Worm (Caenorhabditis elegans) whole organism, L1 larva: ENCODE measurements around the gene klp-12.

ENCODE experiments used
- C04F5.9 ChIP-seq: sonication (generic microtip); optimal IDR thresholded peaks from 2 replicates; lab custom pipeline; 2016; ENCODE audit warnings: missing genetic modification characterization, missing compliant biosample characterization
- C16A3.4 ChIP-seq: fragments of 150-350 bp; optimal IDR thresholded peaks from 2 replicates; lab custom pipeline; 2014; ENCODE audit warnings: missing biosample characterization, missing genetic modification characterization
- aha-1 ChIP-seq: fragments of 150-350 bp; optimal IDR thresholded peaks from 2 replicates; lab custom pipeline; 2014; ENCODE audit warnings: missing biosample characterization, missing genetic modification characterization
- ceh-63 ChIP-seq: fragments of 200-800 bp; sonication (Bioruptor generic); optimal IDR thresholded peaks from 2 replicates; lab custom pipeline; 2018; ENCODE audit warnings: mild to moderate bottlenecking, missing genetic modification characterization, missing compliant biosample characterization
- ceh-8 ChIP-seq: fragments of 200-800 bp; sonication (Bioruptor generic); optimal IDR thresholded peaks from 2 replicates; lab custom pipeline; 2018; ENCODE audit warnings: mild to moderate bottlenecking, missing genetic modification characterization, moderate library complexity, missing compliant biosample characterization
- ceh-82 ChIP-seq, 3 experiments: fragments of 150-350 bp in 1 of 3; sonication (generic microtip) in 2 of 3; optimal IDR thresholded peaks; 2 replicates each; lab custom pipeline; 2014 to 2017; ENCODE audit warnings: missing biosample characterization in 3 of 3, missing genetic modification characterization in 3 of 3
- ceh-88 ChIP-seq: fragments of 200-800 bp; sonication (Bioruptor generic); IDR thresholded peaks from 2 replicates; pipeline ENCODE4 v1.3.6; 2022; ENCODE audit warnings: missing genetic modification characterization, missing compliant biosample characterization
- ceh-90 ChIP-seq: sonication (generic microtip); optimal IDR thresholded peaks from 2 replicates; lab custom pipeline; 2016; ENCODE audit warnings: missing genetic modification characterization, missing compliant biosample characterization
- efl-3 ChIP-seq: fragments of 200-800 bp; sonication (Bioruptor generic); optimal IDR thresholded peaks from 2 replicates; lab custom pipeline; 2018; ENCODE audit warnings: mild to moderate bottlenecking, missing genetic modification characterization, missing compliant biosample characterization
- elt-2 ChIP-seq: sonication (generic microtip); optimal IDR thresholded peaks from 2 replicates; lab custom pipeline; 2016; ENCODE audit warnings: missing genetic modification characterization, mild to moderate bottlenecking, inconsistent platforms, missing compliant biosample characterization, missing genetic modification reagents
- elt-3 ChIP-seq, 6 experiments: fragments of 150-350 bp in 1 of 6; sonication (generic microtip); optimal IDR thresholded peaks; 2 replicates each; lab custom pipeline; 2017 to 2018; ENCODE audit warnings: missing biosample characterization in 6 of 6, missing genetic modification characterization in 6 of 6, inconsistent platforms in 1 of 6
- ets-5 ChIP-seq: fragments of 200-800 bp; sonication (Bioruptor generic); IDR thresholded peaks from 2 replicates; pipeline ENCODE4 v1.3.6; 2022; ENCODE audit warnings: missing genetic modification characterization, missing compliant biosample characterization
- fkh-4 ChIP-seq: sonication (generic microtip); optimal IDR thresholded peaks from 2 replicates; lab custom pipeline; 2016; ENCODE audit warnings: missing compliant biosample characterization, missing genetic modification characterization, borderline replicate concordance
- fkh-8 ChIP-seq: sonication (generic microtip); optimal IDR thresholded peaks from 2 replicates; lab custom pipeline; 2016; ENCODE audit warnings: mild to moderate bottlenecking, missing genetic modification characterization, missing compliant biosample characterization
- fos-1 ChIP-seq: fragments of 150-350 bp; optimal IDR thresholded peaks from 2 replicates; lab custom pipeline; 2014; ENCODE audit warnings: missing biosample characterization, missing genetic modification characterization
- grh-1 ChIP-seq: fragments of 200-800 bp; sonication (Bioruptor generic); IDR thresholded peaks from 2 replicates; pipeline ENCODE4 v1.3.6; 2022; ENCODE audit warnings: missing genetic modification reagents, missing genetic modification characterization, missing compliant biosample characterization
- isw-1 ChIP-seq: fragments of 200-800 bp; sonication (Bioruptor generic); IDR thresholded peaks from 2 replicates; pipeline ENCODE4 v1.3.6; 2022; ENCODE audit warnings: missing genetic modification characterization, missing compliant biosample characterization
- lin-14 ChIP-seq: fragments of 200-800 bp; sonication (Bioruptor generic); optimal IDR thresholded peaks from 2 replicates; lab custom pipeline; 2018; ENCODE audit warnings: mild to moderate bottlenecking, missing genetic modification characterization, moderate library complexity, missing compliant biosample characterization
- lin-15B ChIP-seq: fragments of 150-350 bp; sonication (generic microtip); optimal IDR thresholded peaks from 3 replicates; lab custom pipeline; 2014; ENCODE audit warnings: missing biosample characterization, missing genetic modification characterization
- lin-35 ChIP-seq, 2 experiments: fragments of 150-350 bp; optimal IDR thresholded peaks; 2 replicates each; lab custom pipeline; 2014; ENCODE audit warnings: missing biosample characterization in 2 of 2, missing genetic modification characterization in 2 of 2, missing genetic modification reagents in 2 of 2
- lir-3 ChIP-seq: sonication (generic microtip); optimal IDR thresholded peaks from 2 replicates; lab custom pipeline; 2016; ENCODE audit warnings: mild to moderate bottlenecking, missing genetic modification characterization, moderate library complexity, missing compliant biosample characterization; ENCODE audit not compliant: poor library complexity
- lsy-2 ChIP-seq, 2 experiments: fragments of 150-350 bp; optimal IDR thresholded peaks; 2 replicates each; lab custom pipeline; 2014; ENCODE audit warnings: missing biosample characterization in 2 of 2, missing genetic modification characterization in 2 of 2
- mab-9 ChIP-seq: fragments of 200-800 bp; sonication (Bioruptor generic); IDR thresholded peaks from 2 replicates; pipeline ENCODE4 v1.3.6; 2022; ENCODE audit warnings: missing genetic modification reagents, missing genetic modification characterization, missing compliant biosample characterization
- mdl-1 ChIP-seq, 2 experiments: fragments of 150-350 bp; optimal IDR thresholded peaks; 2 replicates each; lab custom pipeline; 2014 to 2017; ENCODE audit warnings: missing biosample characterization in 2 of 2, missing genetic modification characterization in 2 of 2, inconsistent platforms in 1 of 2
- mef-2 ChIP-seq: fragments of 150-350 bp; optimal IDR thresholded peaks from 2 replicates; lab custom pipeline; 2014; ENCODE audit warnings: missing biosample characterization, missing genetic modification characterization
- mep-1 ChIP-seq: fragments of 150-350 bp; optimal IDR thresholded peaks from 2 replicates; lab custom pipeline; 2014; ENCODE audit warnings: missing biosample characterization, missing genetic modification characterization
- nhr-11 ChIP-seq: fragments of 150-350 bp; optimal IDR thresholded peaks from 2 replicates; lab custom pipeline; 2014; ENCODE audit warnings: missing biosample characterization, missing genetic modification characterization
- nhr-12 ChIP-seq: sonication (generic microtip); optimal IDR thresholded peaks from 2 replicates; lab custom pipeline; 2017; ENCODE audit warnings: missing biosample characterization, missing genetic modification characterization
- nhr-19 ChIP-seq: fragments of 200-800 bp; sonication (Bioruptor generic); conservative IDR thresholded peaks from 2 replicates; pipeline ENCODE4 v1.3.6; 2022; ENCODE audit warnings: missing genetic modification characterization, missing compliant biosample characterization
- nhr-20 ChIP-seq: sonication (generic microtip); optimal IDR thresholded peaks from 2 replicates; lab custom pipeline; 2016; ENCODE audit warnings: mild to moderate bottlenecking, missing genetic modification characterization, missing compliant biosample characterization
- nhr-237 ChIP-seq: fragments of 150-350 bp; optimal IDR thresholded peaks from 2 replicates; lab custom pipeline; 2014; ENCODE audit warnings: missing biosample characterization, missing genetic modification characterization
- nhr-47 ChIP-seq: sonication (generic microtip); optimal IDR thresholded peaks from 2 replicates; lab custom pipeline; 2016; ENCODE audit warnings: mild to moderate bottlenecking, missing genetic modification characterization, moderate library complexity, missing compliant biosample characterization
- nhr-71 ChIP-seq: sonication (generic microtip); optimal IDR thresholded peaks from 2 replicates; lab custom pipeline; 2016; ENCODE audit warnings: mild to moderate bottlenecking, missing genetic modification characterization, moderate library complexity, missing compliant biosample characterization
- nhr-84 ChIP-seq: sonication (generic microtip); optimal IDR thresholded peaks from 2 replicates; lab custom pipeline; 2017; ENCODE audit warnings: missing biosample characterization, missing genetic modification characterization
- pag-3 ChIP-seq: sonication (generic microtip); optimal IDR thresholded peaks from 2 replicates; lab custom pipeline; 2017; ENCODE audit warnings: missing genetic modification characterization, mild to moderate bottlenecking, missing compliant biosample characterization, antibody characterized with exemption, borderline replicate concordance; ENCODE audit not compliant: insufficient read depth
- pax-3 ChIP-seq: fragments of 200-800 bp; sonication (Bioruptor generic); optimal IDR thresholded peaks from 2 replicates; lab custom pipeline; 2018; ENCODE audit warnings: mild to moderate bottlenecking, missing genetic modification characterization, moderate library complexity, missing compliant biosample characterization
- pqm-1 ChIP-seq: sonication (generic microtip); optimal IDR thresholded peaks from 3 replicates; lab custom pipeline; 2017; ENCODE audit warnings: missing biosample characterization, missing genetic modification characterization
- rnt-1 ChIP-seq: sonication (generic microtip); optimal IDR thresholded peaks from 2 replicates; lab custom pipeline; 2016; ENCODE audit warnings: mild to moderate bottlenecking, missing genetic modification characterization, moderate library complexity, missing compliant biosample characterization
- skn-1 ChIP-seq: fragments of 150-350 bp; optimal IDR thresholded peaks from 2 replicates; lab custom pipeline; 2014; ENCODE audit warnings: missing biosample characterization, missing genetic modification characterization
- snu-23 ChIP-seq: sonication (generic microtip); optimal IDR thresholded peaks from 2 replicates; lab custom pipeline; 2016; ENCODE audit warnings: missing genetic modification characterization, missing compliant biosample characterization
- sptf-1 ChIP-seq: fragments of 150-350 bp; optimal IDR thresholded peaks from 2 replicates; lab custom pipeline; 2014; ENCODE audit warnings: missing biosample characterization, missing genetic modification characterization
- sup-37 ChIP-seq: fragments of 200-800 bp; sonication (Bioruptor generic); optimal IDR thresholded peaks from 2 replicates; lab custom pipeline; 2018; ENCODE audit warnings: mild to moderate bottlenecking, missing genetic modification characterization, missing compliant biosample characterization
- swsn-7 ChIP-seq: sonication (generic microtip); optimal IDR thresholded peaks from 2 replicates; lab custom pipeline; 2016; ENCODE audit warnings: missing genetic modification characterization, missing compliant biosample characterization
- tbx-2 ChIP-seq: sonication (generic microtip); optimal IDR thresholded peaks from 2 replicates; lab custom pipeline; 2016; ENCODE audit warnings: missing genetic modification characterization, missing compliant biosample characterization
- tlp-1 ChIP-seq: fragments of 150-350 bp; optimal IDR thresholded peaks from 2 replicates; lab custom pipeline; 2014; ENCODE audit warnings: missing biosample characterization, missing genetic modification characterization
- unc-30 ChIP-seq: sonication (generic microtip); optimal IDR thresholded peaks from 2 replicates; lab custom pipeline; 2017; ENCODE audit warnings: missing biosample characterization, missing genetic modification characterization
- unc-62 ChIP-seq: fragments of 150-350 bp; optimal IDR thresholded peaks from 2 replicates; lab custom pipeline; 2014; ENCODE audit warnings: missing biosample characterization, missing genetic modification reagents, missing genetic modification characterization
- unc-86 ChIP-seq: sonication (generic microtip); optimal IDR thresholded peaks from 2 replicates; lab custom pipeline; 2016; ENCODE audit warnings: missing genetic modification characterization, missing compliant biosample characterization
- zip-4 ChIP-seq: fragments of 200-800 bp; sonication (Bioruptor generic); optimal IDR thresholded peaks from 2 replicates; lab custom pipeline; 2018; ENCODE audit warnings: mild to moderate bottlenecking, missing genetic modification characterization, moderate library complexity, missing compliant biosample characterization

The klp-12 gene

ce11 chrIV:11298154-11299086 lies 61.2 kb downstream of the klp-12 start, which contains the start of the genes B0035.15 and dnj-1 (continued):
- peak; percentile 16 for TF ChIP-seq tbx-2 (tag; lab: Kevin White, UChicago)
- no peak for TF ChIP-seq mef-2
- no peak for TF ChIP-seq zip-4 (GFP tag; lab: Kevin White, UChicago)
- peak; percentile 30 for TF ChIP-seq C16A3.4 (tag; lab: Kevin White, UChicago)
- TF ChIP-seq mep-1 (tag; lab: Kevin White, UChicago) = peak; percentile 37
- TF ChIP-seq nhr-84 (tag; lab: Kevin White, UChicago) = no peak
- TF ChIP-seq fos-1 (tag; lab: Kevin White, UChicago) = no peak
- TF ChIP-seq pag-3 (tag; lab: Kevin White, UChicago) = no peak
- TF ChIP-seq lsy-2 (tag; optimal IDR thresholded peaks at IDR 0.05; lab: Kevin White, UChicago) = peak; percentile 43 to 57
- no peak for TF ChIP-seq swsn-7 (tag; lab: Kevin White, UChicago)
- no peak for TF ChIP-seq sptf-1 (tag; lab: Kevin White, UChicago)
- TF ChIP-seq nhr-237 = no peak
- TF ChIP-seq tlp-1 = no peak
- TF ChIP-seq isw-1 (GFP tag; lab: Robert Waterston, UW) = no peak
- TF ChIP-seq nhr-11 = no peak
- no peak for TF ChIP-seq sup-37 (GFP tag; lab: Kevin White, UChicago)
- TF ChIP-seq elt-2 (tag; lab: Kevin White, UChicago) = no peak
- no peak for TF ChIP-seq nhr-19 (GFP tag; lab: Robert Waterston, UW)
- no peak for TF ChIP-seq ceh-8 (GFP tag; lab: Kevin White, UChicago)
- no peak for TF ChIP-seq ceh-63 (GFP tag; lab: Kevin White, UChicago)
- no peak for TF ChIP-seq nhr-20
- no peak for TF ChIP-seq unc-86 (tag; lab: Kevin White, UChicago)
- TF ChIP-seq fkh-4 (tag; lab: Kevin White, UChicago) = no peak
- no peak for TF ChIP-seq pqm-1 (tag; lab: Kevin White, UChicago)
- no peak for TF ChIP-seq efl-3 (GFP tag; lab: Kevin White, UChicago)
- TF ChIP-seq grh-1 (GFP tag; lab: Robert Waterston, UW) = no peak
- no peak for TF ChIP-seq unc-30
- TF ChIP-seq elt-3 (tag; optimal IDR thresholded peaks at IDR 0.05; lab: Kevin White, UChicago) = no peak
- peak in 2 of 3 experiments; percentile 19 to 39 for TF ChIP-seq ceh-82 (tag; optimal IDR thresholded peaks at IDR 0.05; lab: Kevin White, UChicago)
- peak; percentile 32 for TF ChIP-seq rnt-1 (tag; lab: Kevin White, UChicago)
- no peak for TF ChIP-seq unc-62
- TF ChIP-seq skn-1 (tag; lab: Kevin White, UChicago) = no peak
- no peak for TF ChIP-seq aha-1 (tag; lab: Kevin White, UChicago)
- no peak for TF ChIP-seq pax-3 (tag; lab: Kevin White, UChicago)
- TF ChIP-seq C04F5.9 (tag; lab: Kevin White, UChicago) = no peak
- TF ChIP-seq fkh-8 (tag; lab: Kevin White, UChicago) = no peak
- peak in 1 of 2 experiments; percentile 12 for TF ChIP-seq mdl-1 (tag; optimal IDR thresholded peaks at IDR 0.05; lab: Kevin White, UChicago)
- no peak for TF ChIP-seq lir-3 (tag; lab: Kevin White, UChicago)
- peak; percentile 50 for TF ChIP-seq nhr-71 (tag; lab: Kevin White, UChicago)
- TF ChIP-seq mab-9 (GFP tag; lab: Robert Waterston, UW) = no peak
- peak; percentile 30 for TF ChIP-seq snu-23 (GFP tag; lab: Kevin White, UChicago)
- peak; percentile 78 for TF ChIP-seq lin-14 (GFP tag; lab: Kevin White, UChicago)
- no peak for TF ChIP-seq ets-5 (GFP tag; lab: Robert Waterston, UW)
- no peak for TF ChIP-seq ceh-88
- peak; percentile 21 to 23 for TF ChIP-seq lin-35 (GFP tag; optimal IDR thresholded peaks at IDR 0.05; lab: Kevin White, UChicago)
- peak; percentile 26 for TF ChIP-seq lin-15B (tag; lab: Kevin White, UChicago)
- no peak for TF ChIP-seq ceh-90 (tag; lab: Kevin White, UChicago)
- TF ChIP-seq nhr-12 (tag; lab: Kevin White, UChicago) = no peak
- no peak for TF ChIP-seq nhr-47 (tag; lab: Kevin White, UChicago)
